Worm (Caenorhabditis elegans) whole organism, young adult: ENCODE results near the gene F36A4.4.

Experiments
- F57C9.4 ChIP-seq: sonication (generic microtip); optimal IDR thresholded peaks from 2 replicates; lab custom pipeline; 2017; ENCODE audit warnings: mild to moderate bottlenecking, missing genetic modification characterization, missing compliant biosample characterization
- attf-6 ChIP-seq: fragments of 200-800 bp; sonication (Bioruptor generic); IDR thresholded peaks from 2 replicates; pipeline ENCODE4 v1.3.6; 2022; ENCODE audit warnings: missing genetic modification reagents, missing genetic modification characterization, missing compliant biosample characterization
- cebp-2 ChIP-seq: fragments of 200-800 bp; sonication (Bioruptor generic); IDR thresholded peaks from 2 replicates; pipeline ENCODE4 v1.3.6; 2022; ENCODE audit warnings: missing genetic modification characterization, missing compliant biosample characterization
- him-1 ChIP-seq: sonication (generic microtip); optimal IDR thresholded peaks from 2 replicates; lab custom pipeline; 2016; ENCODE audit warnings: missing genotype, missing genetic modification reagents, missing genetic modification characterization, missing compliant biosample characterization

- TF ChIP-seq F57C9.4 (tag; lab: Kevin White, UChicago) = no peak
- TF ChIP-seq him-1 (tag; lab: Kevin White, UChicago) = no peak
- TF ChIP-seq cebp-2 = no peak
- no peak for TF ChIP-seq attf-6 (GFP tag; lab: Robert Waterston, UW)
Measured at ce11 chrIV:4301202-4301601, 33.8 kb downstream of the F36A4.4 start, which contains the start of gene lgc-22.
